Fruit fly (Drosophila melanogaster): ENCODE data around the gene Lint-O.
A peak's percentile ranks its signal among the peaks of the same experiment; 100 is the strongest.

Lint-O gene

DNA sequence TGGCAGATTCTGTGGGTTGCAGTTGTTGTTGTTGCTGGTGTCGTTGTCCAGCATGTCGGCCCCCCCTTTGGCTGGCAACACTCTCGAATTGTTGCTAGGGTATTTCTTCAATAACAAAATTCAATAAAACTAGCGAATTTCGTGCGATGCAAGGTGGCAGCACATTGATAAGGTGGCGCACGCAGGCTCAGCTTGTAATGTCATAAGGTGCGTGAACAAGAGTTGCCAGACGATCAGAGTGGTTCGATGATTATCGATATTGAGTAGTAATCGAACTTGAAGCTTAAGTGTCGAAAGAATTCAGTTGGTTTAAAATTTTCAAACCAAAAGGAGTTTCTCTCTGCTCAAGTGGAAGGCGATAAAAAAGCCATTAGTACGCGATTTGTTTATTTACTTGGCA is 21.6 kb downstream of the Lint-O start, which contains the start of gene CG2701 (continued):
- no peak for TF ChIP-seq sima (GFP tag; optimal IDR thresholded peaks at IDR 0.05)
- TF ChIP-seq maf-S (GFP tag; optimal IDR thresholded peaks at IDR 0.05), result peak; percentile 32
- TF ChIP-seq CG6654 (GFP tag; optimal IDR thresholded peaks at IDR 0.05), result no peak
- no peak for TF ChIP-seq CG11247 (GFP tag; IDR thresholded peaks at IDR 0.05)
- no peak for TF ChIP-seq Fer3 (tag; optimal IDR thresholded peaks at IDR 0.05)
- no peak for TF ChIP-seq slp2 (GFP tag; optimal IDR thresholded peaks at IDR 0.05)
- TF ChIP-seq CG9609 (GFP tag; optimal IDR thresholded peaks at IDR 0.05), result peak; percentile 18
- no peak for TF ChIP-seq CG10543 (GFP tag; optimal IDR thresholded peaks at IDR 0.05)
- no peak for TF ChIP-seq CG18599 (GFP tag; optimal IDR thresholded peaks at IDR 0.05)
- TF ChIP-seq shn (GFP tag; optimal IDR thresholded peaks at IDR 0.05), result no peak
- no peak for TF ChIP-seq Xbp1 (GFP tag; optimal IDR thresholded peaks at IDR 0.05)
- TF ChIP-seq fu2 (GFP tag; optimal IDR thresholded peaks at IDR 0.05), result peak; percentile 26
- TF ChIP-seq aop (GFP tag; IDR thresholded peaks at IDR 0.05), result no peak
- TF ChIP-seq NFAT (GFP tag; IDR thresholded peaks at IDR 0.05), result no peak
- TF ChIP-seq wor (GFP tag; IDR thresholded peaks at IDR 0.05), result no peak
- TF ChIP-seq CG7745 (tag; optimal IDR thresholded peaks at IDR 0.05), result no peak
- no peak for TF ChIP-seq pb (GFP tag; optimal IDR thresholded peaks at IDR 0.05)
- TF ChIP-seq so (GFP tag; IDR thresholded peaks at IDR 0.05), result no peak
- TF ChIP-seq CG11398 (GFP tag; optimal IDR thresholded peaks at IDR 0.05), result no peak
- TF ChIP-seq dpn (GFP tag; optimal IDR thresholded peaks at IDR 0.05), result peak; percentile 20 to 25
- no peak for TF ChIP-seq kah (GFP tag; optimal IDR thresholded peaks at IDR 0.05)
- no peak for TF ChIP-seq NC2β (GFP tag; optimal IDR thresholded peaks at IDR 0.05)
- TF ChIP-seq z (GFP tag; IDR thresholded peaks at IDR 0.05), result no peak
- no peak for TF ChIP-seq CG8924 (tag; optimal IDR thresholded peaks at IDR 0.05)
- TF ChIP-seq tgo (GFP tag; IDR thresholded peaks at IDR 0.05), result no peak
- no peak for TF ChIP-seq ranshi (GFP tag; IDR thresholded peaks at IDR 0.05)
- no peak for TF ChIP-seq trh (GFP tag; optimal IDR thresholded peaks at IDR 0.05)
- TF ChIP-seq CG2889 (GFP tag; IDR thresholded peaks at IDR 0.05), result no peak
- no peak for TF ChIP-seq Vsx1 (GFP tag; optimal IDR thresholded peaks at IDR 0.05)
- no peak for TF ChIP-seq CG34376 (GFP tag; optimal IDR thresholded peaks at IDR 0.05)
- peak; percentile 22 for TF ChIP-seq Hsf (GFP tag; optimal IDR thresholded peaks at IDR 0.05)
- TF ChIP-seq NC2α (GFP tag; optimal IDR thresholded peaks at IDR 0.05), result no peak
- TF ChIP-seq H2.0 (GFP tag; IDR thresholded peaks at IDR 0.05), result no peak
- TF ChIP-seq bbx (GFP tag; IDR thresholded peaks at IDR 0.05; ENCODE audit: partially characterized antibody), result peak; percentile 79
- no peak for TF ChIP-seq Ptx1 (GFP tag; IDR thresholded peaks at IDR 0.05)
- TF ChIP-seq klu (GFP tag; IDR thresholded peaks at IDR 0.05), result no peak
- no peak for TF ChIP-seq odd (GFP tag; optimal IDR thresholded peaks at IDR 0.05)
- TF ChIP-seq Trl (optimal IDR thresholded peaks at IDR 0.05), result no peak
- peak; percentile 0 for TF ChIP-seq Trl (GFP tag; optimal IDR thresholded peaks at IDR 0.05)
- no peak for TF ChIP-seq Nf-YC (tag; optimal IDR thresholded peaks at IDR 0.05)
- TF ChIP-seq Oli (tag; optimal IDR thresholded peaks at IDR 0.05), result no peak
- no peak for TF ChIP-seq CG16779 (GFP tag; IDR thresholded peaks at IDR 0.05)
- no peak for TF ChIP-seq tx (GFP tag; optimal IDR thresholded peaks at IDR 0.05)
- no peak for TF ChIP-seq run (tag; optimal IDR thresholded peaks at IDR 0.05)
- no peak for TF ChIP-seq CG9727 (GFP tag; optimal IDR thresholded peaks at IDR 0.05)
- TF ChIP-seq bsh (GFP tag; optimal IDR thresholded peaks at IDR 0.05), result no peak
- TF ChIP-seq Stat92E (GFP tag; optimal IDR thresholded peaks at IDR 0.05), result no peak
- TF ChIP-seq HLHmδ (GFP tag; optimal IDR thresholded peaks at IDR 0.05), result no peak
- no peak for TF ChIP-seq nerfin-1 (tag; optimal IDR thresholded peaks at IDR 0.05)
- no peak for TF ChIP-seq CG11085 (GFP tag; IDR thresholded peaks at IDR 0.05)
- TF ChIP-seq CG2199 (GFP tag; IDR thresholded peaks at IDR 0.05), result no peak
- no peak for TF ChIP-seq toy (GFP tag; IDR thresholded peaks at IDR 0.05)
- TF ChIP-seq CG18476 (GFP tag; optimal IDR thresholded peaks at IDR 0.05), result no peak
